Worm (Caenorhabditis elegans) whole organism, mixed stage, embryonic: ENCODE measurements around the gene dos-2.
A peak's percentile ranks its signal among the peaks of the same experiment; 100 is the strongest.

ENCODE experiments used
- M03D4.4 ChIP-seq: sonication (generic microtip); optimal IDR thresholded peaks from 2 replicates; lab custom pipeline; 2017; ENCODE audit warnings: mild to moderate bottlenecking, missing genetic modification characterization, missing compliant biosample characterization
- bed-3 ChIP-seq: fragments of 200-800 bp; sonication (Bioruptor generic); optimal IDR thresholded peaks from 3 replicates; lab custom pipeline; 2018; ENCODE audit warnings: mild to moderate bottlenecking, missing genetic modification characterization, moderate library complexity, missing compliant biosample characterization
- blmp-1 ChIP-seq: fragments of 150-350 bp; optimal IDR thresholded peaks from 2 replicates; lab custom pipeline; 2014; ENCODE audit warnings: missing biosample characterization, missing genetic modification characterization
- ceh-39 ChIP-seq: fragments of 150-350 bp; optimal IDR thresholded peaks from 2 replicates; lab custom pipeline; 2014; ENCODE audit warnings: missing biosample characterization, missing genetic modification characterization
- ceh-43 ChIP-seq: fragments of 200-800 bp; sonication (Bioruptor generic); optimal IDR thresholded peaks from 2 replicates; lab custom pipeline; 2018; ENCODE audit warnings: mild to moderate bottlenecking, missing genetic modification characterization, moderate library complexity, missing compliant biosample characterization
- ceh-83 ChIP-seq: fragments of 200-800 bp; sonication (Bioruptor generic); optimal IDR thresholded peaks from 2 replicates; lab custom pipeline; 2018; ENCODE audit warnings: mild to moderate bottlenecking, missing genetic modification characterization, missing compliant biosample characterization
- ces-1 ChIP-seq: fragments of 150-350 bp; optimal IDR thresholded peaks from 2 replicates; lab custom pipeline; 2014; ENCODE audit warnings: missing biosample characterization, missing genetic modification reagents, missing genetic modification characterization
- cnd-1 ChIP-seq: fragments of 200-800 bp; sonication (Bioruptor generic); optimal IDR thresholded peaks from 2 replicates; lab custom pipeline; 2018; ENCODE audit warnings: mild to moderate bottlenecking, missing genetic modification characterization, missing compliant biosample characterization
- drap-1 ChIP-seq: fragments of 200-800 bp; sonication (Bioruptor generic); optimal IDR thresholded peaks from 3 replicates; lab custom pipeline; 2018; ENCODE audit warnings: mild to moderate bottlenecking, missing genetic modification characterization, missing compliant biosample characterization
- elt-1 ChIP-seq: sonication (generic microtip); optimal IDR thresholded peaks from 2 replicates; lab custom pipeline; 2017; ENCODE audit warnings: missing genetic modification characterization, mild to moderate bottlenecking, missing compliant biosample characterization, antibody characterized with exemption, moderate library complexity, borderline replicate concordance; ENCODE audit not compliant: insufficient read depth
- elt-3 ChIP-seq: fragments of 150-350 bp; optimal IDR thresholded peaks from 2 replicates; lab custom pipeline; 2014; ENCODE audit warnings: missing biosample characterization, missing genetic modification characterization
- flh-1 ChIP-seq: fragments of 200-800 bp; sonication (Bioruptor generic); optimal IDR thresholded peaks from 2 replicates; lab custom pipeline; 2018; ENCODE audit warnings: mild to moderate bottlenecking, missing genetic modification characterization, moderate library complexity, missing compliant biosample characterization
- ham-2 ChIP-seq: fragments of 200-800 bp; sonication (Bioruptor generic); optimal IDR thresholded peaks from 2 replicates; lab custom pipeline; 2018; ENCODE audit warnings: mild to moderate bottlenecking, missing genetic modification characterization, missing compliant biosample characterization
- hlh-1 ChIP-seq: fragments of 150-350 bp; optimal IDR thresholded peaks from 2 replicates; lab custom pipeline; 2014; ENCODE audit warnings: missing biosample characterization, missing genetic modification reagents, missing genetic modification characterization
- lin-13 ChIP-seq: fragments of 150-350 bp; optimal IDR thresholded peaks from 2 replicates; lab custom pipeline; 2014; ENCODE audit warnings: missing biosample characterization, missing genetic modification characterization
- lin-32 ChIP-seq: fragments of 200-800 bp; sonication (Bioruptor generic); optimal IDR thresholded peaks from 2 replicates; lab custom pipeline; 2018; ENCODE audit warnings: mild to moderate bottlenecking, missing genetic modification characterization, missing compliant biosample characterization
- lsy-2 ChIP-seq: fragments of 150-350 bp; optimal IDR thresholded peaks from 2 replicates; lab custom pipeline; 2014; ENCODE audit warnings: missing biosample characterization, missing genetic modification characterization
- mab-5 ChIP-seq: fragments of 150-350 bp; optimal IDR thresholded peaks from 2 replicates; lab custom pipeline; 2014; ENCODE audit warnings: missing biosample characterization, missing genetic modification characterization
- mep-1 ChIP-seq: fragments of 150-350 bp; optimal IDR thresholded peaks from 2 replicates; lab custom pipeline; 2017; ENCODE audit warnings: missing biosample characterization, missing genetic modification reagents, missing genetic modification characterization, inconsistent platforms
- mls-2 ChIP-seq: sonication (generic microtip); optimal IDR thresholded peaks from 2 replicates; lab custom pipeline; 2016; ENCODE audit warnings: mild to moderate bottlenecking, missing genetic modification characterization, moderate library complexity, missing compliant biosample characterization
- nhr-12 ChIP-seq: fragments of 150-350 bp; optimal IDR thresholded peaks from 2 replicates; lab custom pipeline; 2014; ENCODE audit warnings: missing biosample characterization, missing genetic modification characterization
- nhr-2 ChIP-seq: fragments of 150-350 bp; optimal IDR thresholded peaks from 2 replicates; lab custom pipeline; 2014; ENCODE audit warnings: missing biosample characterization, missing genetic modification characterization
- nhr-237 ChIP-seq: fragments of 150-350 bp; optimal IDR thresholded peaks from 2 replicates; lab custom pipeline; 2014; ENCODE audit warnings: missing biosample characterization, missing genetic modification characterization
- nhr-28 ChIP-seq: fragments of 150-350 bp; optimal IDR thresholded peaks from 2 replicates; lab custom pipeline; 2014; ENCODE audit warnings: missing biosample characterization, missing genetic modification characterization
- nhr-76 ChIP-seq: sonication (generic microtip); optimal IDR thresholded peaks from 2 replicates; lab custom pipeline; 2017; ENCODE audit warnings: missing biosample characterization, missing genetic modification characterization
- pha-4 ChIP-seq: fragments of 150-350 bp; optimal IDR thresholded peaks from 2 replicates; lab custom pipeline; 2018; ENCODE audit warnings: missing biosample characterization, missing genetic modification reagents, missing genetic modification characterization
- sem-2 ChIP-seq: fragments of 200-800 bp; sonication (Bioruptor generic); optimal IDR thresholded peaks from 2 replicates; lab custom pipeline; 2018; ENCODE audit warnings: mild to moderate bottlenecking, missing genetic modification characterization, missing compliant biosample characterization
- snpc-4 ChIP-seq: fragments of 150-350 bp; optimal IDR thresholded peaks from 2 replicates; lab custom pipeline; 2014; ENCODE audit warnings: missing biosample characterization, missing genetic modification characterization
- sptf-1 ChIP-seq: sonication (generic microtip); optimal IDR thresholded peaks from 2 replicates; lab custom pipeline; 2017; ENCODE audit warnings: mild to moderate bottlenecking, missing genetic modification characterization, moderate library complexity, missing compliant biosample characterization
- tbx-8 ChIP-seq: fragments of 200-800 bp; sonication (Bioruptor generic); optimal IDR thresholded peaks from 2 replicates; lab custom pipeline; 2018; ENCODE audit warnings: mild to moderate bottlenecking, missing genetic modification characterization, moderate library complexity, missing compliant biosample characterization
- unc-120 ChIP-seq: sonication (generic microtip); optimal IDR thresholded peaks from 2 replicates; lab custom pipeline; 2017; ENCODE audit warnings: missing genetic modification characterization, missing compliant biosample characterization; ENCODE audit not compliant: poor library complexity, severe bottlenecking
- unc-39 ChIP-seq: fragments of 150-350 bp; optimal IDR thresholded peaks from 2 replicates; lab custom pipeline; 2014; ENCODE audit warnings: missing biosample characterization, missing genetic modification characterization
- unc-62 ChIP-seq: fragments of 150-350 bp; optimal IDR thresholded peaks from 2 replicates; lab custom pipeline; 2014; ENCODE audit warnings: missing biosample characterization, missing genetic modification reagents, missing genetic modification characterization
- zip-8 ChIP-seq: fragments of 150-350 bp; optimal IDR thresholded peaks from 2 replicates; lab custom pipeline; 2014; ENCODE audit warnings: missing biosample characterization, missing genetic modification characterization
- ztf-11 ChIP-seq: fragments of 150-350 bp; optimal IDR thresholded peaks from 2 replicates; lab custom pipeline; 2014; ENCODE audit warnings: missing biosample characterization, missing genetic modification characterization

Gene dos-2

ce11 chrII:3968070-3968469, 8.0 kb upstream of the dos-2 start:
- no peak for TF ChIP-seq lsy-2 (tag; lab: Kevin White, UChicago)
- no peak for TF ChIP-seq drap-1
- TF ChIP-seq unc-39 (tag; lab: Kevin White, UChicago) = no peak
- TF ChIP-seq cnd-1 = no peak
- TF ChIP-seq lin-32 = no peak
- TF ChIP-seq unc-120 (tag; lab: Kevin White, UChicago) = no peak
- no peak for TF ChIP-seq elt-3
- no peak for TF ChIP-seq ztf-11 (tag; lab: Kevin White, UChicago)
- no peak for TF ChIP-seq snpc-4
- TF ChIP-seq bed-3 (GFP tag; lab: Kevin White, UChicago) = no peak
- TF ChIP-seq M03D4.4 (tag; lab: Kevin White, UChicago) = no peak
- no peak for TF ChIP-seq mab-5 (tag; lab: Kevin White, UChicago)
- TF ChIP-seq nhr-2 = no peak
- no peak for TF ChIP-seq elt-1 (tag; lab: Kevin White, UChicago)
- no peak for TF ChIP-seq ceh-39

DNA sequence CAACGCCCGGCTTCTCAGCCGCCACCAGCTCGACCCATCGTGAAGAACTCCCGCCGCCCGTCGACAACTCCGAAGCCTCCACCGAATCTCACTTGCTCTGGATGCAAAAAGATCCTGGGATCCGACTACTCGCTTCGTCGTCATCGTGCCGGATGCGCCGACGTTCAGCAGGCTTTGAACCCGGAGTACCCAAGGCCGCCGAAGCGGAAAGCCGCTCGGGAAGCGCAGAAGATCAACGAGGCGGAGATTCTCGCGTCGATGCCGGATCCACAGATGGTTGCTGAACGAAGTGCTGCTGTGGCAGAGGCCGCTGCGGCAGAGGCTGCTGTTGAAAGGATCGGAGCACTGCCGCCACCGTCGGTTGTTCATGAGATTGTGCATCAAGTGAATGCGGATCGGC, 7.2 kb upstream of the dos-2 start:
- TF ChIP-seq unc-120 (tag; lab: Kevin White, UChicago) (no peak), elt-1 (tag; lab: Kevin White, UChicago) (no peak), blmp-1 (no peak), zip-8 (tag; lab: Kevin White, UChicago) (no peak), hlh-1 (tag; lab: Kevin White, UChicago) (no peak), nhr-2 (no peak), pha-4 (no peak), nhr-12 (tag; lab: Kevin White, UChicago) (no peak), mab-5 (tag; lab: Kevin White, UChicago) (no peak), nhr-237 (no peak), unc-62 (no peak), mep-1 (tag; lab: Kevin White, UChicago) (no peak), elt-3 (no peak), sem-2 (GFP tag; lab: Kevin White, UChicago) (no peak), nhr-28 (tag; lab: Kevin White, UChicago) (no peak), ceh-83 (GFP tag; lab: Kevin White, UChicago) (no peak), cnd-1 (no peak)

DNA sequence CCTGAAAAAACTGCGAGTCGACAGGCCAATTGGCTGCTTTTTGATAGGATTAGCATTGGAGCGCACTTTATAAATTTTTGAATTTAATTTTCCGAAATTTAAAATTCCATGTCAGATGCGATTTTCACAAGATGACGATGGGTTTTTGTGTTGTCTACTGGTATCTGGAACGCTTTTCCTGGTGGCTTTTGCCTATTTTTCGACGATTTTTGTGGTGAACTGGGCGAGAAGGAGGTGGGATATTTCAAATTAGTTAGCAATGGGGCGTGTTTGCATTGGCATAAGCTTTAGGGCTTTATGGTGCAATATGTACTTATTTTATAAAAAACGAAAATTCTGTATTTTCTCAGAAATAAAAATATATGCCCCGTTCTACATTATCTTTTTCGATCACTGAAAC, 3.9 kb upstream of the dos-2 start, which contains the start of gene K10G6.9:
K10G6.9 (plus strand) TSS at position 110 of the 400 bp plus-strand sequence.
- no peak for TF ChIP-seq elt-3
- no peak for TF ChIP-seq mab-5 (tag; lab: Kevin White, UChicago)
- TF ChIP-seq hlh-1 (tag; lab: Kevin White, UChicago) = no peak
- TF ChIP-seq nhr-2 = no peak
- TF ChIP-seq ces-1 = peak; percentile 1
- no peak for TF ChIP-seq snpc-4
- no peak for TF ChIP-seq blmp-1
- TF ChIP-seq ham-2 = no peak
- TF ChIP-seq tbx-8 (GFP tag; lab: Kevin White, UChicago) = no peak

ce11 chrII:3974953-3975352, 1.1 kb upstream of the dos-2 start, which contains the start of gene cank-26:
cank-26 (minus strand) TSS chrII:3975065.
- TF ChIP-seq ceh-83 (GFP tag; lab: Kevin White, UChicago) (no peak), snpc-4 (no peak), drap-1 (no peak), nhr-12 (tag; lab: Kevin White, UChicago) (no peak), unc-39 (tag; lab: Kevin White, UChicago) (no peak), hlh-1 (tag; lab: Kevin White, UChicago) (no peak), ztf-11 (tag; lab: Kevin White, UChicago) (no peak), mep-1 (tag; lab: Kevin White, UChicago) (peak; percentile 10), sptf-1 (tag; lab: Kevin White, UChicago) (no peak), ceh-39 (no peak), mls-2 (tag; lab: Kevin White, UChicago) (no peak), nhr-76 (no peak), lin-32 (peak; percentile 99), sem-2 (GFP tag; lab: Kevin White, UChicago) (no peak), elt-3 (no peak), ham-2 (no peak), pha-4 (no peak), lin-13 (tag; lab: Kevin White, UChicago) (no peak), nhr-28 (tag; lab: Kevin White, UChicago) (no peak), nhr-2 (no peak), tbx-8 (GFP tag; lab: Kevin White, UChicago) (no peak), blmp-1 (no peak), mab-5 (tag; lab: Kevin White, UChicago) (no peak), M03D4.4 (tag; lab: Kevin White, UChicago) (no peak), cnd-1 (peak; percentile 92), unc-62 (peak; percentile 14), elt-1 (tag; lab: Kevin White, UChicago) (no peak), nhr-237 (no peak), lsy-2 (tag; lab: Kevin White, UChicago) (no peak), ces-1 (peak; percentile 86), bed-3 (GFP tag; lab: Kevin White, UChicago) (no peak), flh-1 (no peak), ceh-43 (GFP tag; lab: Kevin White, UChicago) (no peak), unc-120 (tag; lab: Kevin White, UChicago) (no peak)
